Fruit fly (Drosophila melanogaster) whole organism, wandering third instar larva: ENCODE measurements around the gene CG32206.
A peak's percentile ranks its signal among the peaks of the same experiment; 100 is the strongest.

ENCODE experiments used
- Abd-B ChIP-seq: fragments of >200 bp; optimal IDR thresholded peaks from 2 replicates; lab custom pipeline; 2017; ENCODE audit warnings: missing biosample characterization, missing genetic modification characterization
- CrebA ChIP-seq: fragments of 200-800 bp; sonication (Bioruptor generic); optimal IDR thresholded peaks from 2 replicates; lab custom pipeline; 2016; ENCODE audit warnings: missing biosample characterization, mild to moderate bottlenecking, missing genetic modification characterization, borderline replicate concordance
- Dfd ChIP-seq: fragments of >200 bp; optimal IDR thresholded peaks from 2 replicates; lab custom pipeline; 2017; ENCODE audit warnings: missing biosample characterization, missing genetic modification characterization
- Dif ChIP-seq: fragments of 200-275, 200-300 bp; sonication (Bioruptor generic); optimal IDR thresholded peaks from 2 replicates; lab custom pipeline; 2018; ENCODE audit warnings: missing biosample characterization, missing genetic modification characterization; ENCODE audit not compliant: partially characterized antibody
- GATAd ChIP-seq: sonication (Bioruptor generic); optimal IDR thresholded peaks from 2 replicates; lab custom pipeline; 2016; ENCODE audit warnings: missing biosample characterization, missing genetic modification characterization
- HLH106 ChIP-seq: fragments of 200-800 bp; optimal IDR thresholded peaks from 3 replicates; lab custom pipeline; 2019; ENCODE audit warnings: missing biosample characterization, mild to moderate bottlenecking, missing genetic modification characterization, moderate library complexity
- Hnf4 ChIP-seq: fragments of 200-800 bp; sonication (Bioruptor generic); optimal IDR thresholded peaks from 2 replicates; lab custom pipeline; 2016; ENCODE audit warnings: missing biosample characterization, mild to moderate bottlenecking, missing genetic modification characterization
- Hr78 ChIP-seq: fragments of >200 bp; optimal IDR thresholded peaks from 2 replicates; lab custom pipeline; 2017; ENCODE audit warnings: missing biosample characterization, missing genetic modification characterization
- Hr83 ChIP-seq: fragments of 200-300 bp; sonication (Bioruptor generic); optimal IDR thresholded peaks from 2 replicates; lab custom pipeline; 2016; ENCODE audit warnings: missing biosample characterization, mild to moderate bottlenecking, missing genetic modification characterization, moderate library complexity; ENCODE audit not compliant: poor library complexity, severe bottlenecking
- Jra ChIP-seq: sonication (Bioruptor generic); optimal IDR thresholded peaks from 2 replicates; lab custom pipeline; 2016; ENCODE audit warnings: missing biosample characterization, missing genetic modification characterization
- Mio ChIP-seq: sonication (Bioruptor generic); optimal IDR thresholded peaks from 2 replicates; lab custom pipeline; 2016; ENCODE audit warnings: missing biosample characterization, missing genetic modification characterization
- Myc ChIP-seq: fragments of >200 bp; optimal IDR thresholded peaks from 2 replicates; lab custom pipeline; 2017
- OdsH ChIP-seq: fragments of 200-800 bp; sonication (Bioruptor generic); optimal IDR thresholded peaks from 2 replicates; lab custom pipeline; 2016; ENCODE audit warnings: missing biosample characterization, mild to moderate bottlenecking, missing genetic modification characterization
- Sp1 ChIP-seq: fragments of 200-800 bp; sonication (Bioruptor generic); optimal IDR thresholded peaks from 3 replicates; lab custom pipeline; 2019; ENCODE audit warnings: missing biosample characterization, mild to moderate bottlenecking, missing genetic modification characterization, moderate library complexity
- Vsx2 ChIP-seq: fragments of 200-300, 225-300 bp; sonication (Bioruptor generic); optimal IDR thresholded peaks from 2 replicates; lab custom pipeline; 2018; ENCODE audit warnings: missing biosample characterization, missing genetic modification characterization; ENCODE audit not compliant: partially characterized antibody
- br ChIP-seq: fragments of 200-800 bp; sonication (Bioruptor generic); optimal IDR thresholded peaks from 2 replicates; lab custom pipeline; 2016; ENCODE audit warnings: missing biosample characterization, missing genetic modification characterization
- brk ChIP-seq: fragments of 200-800 bp; sonication (Bioruptor generic); optimal IDR thresholded peaks from 2 replicates; lab custom pipeline; 2016; ENCODE audit warnings: missing biosample characterization, mild to moderate bottlenecking, missing genetic modification characterization
- dl ChIP-seq, 2 experiments: fragments of 175-275, 200-275 bp in 1 of 2; fragments of 200-275 bp in 1 of 2; sonication (Bioruptor generic); optimal IDR thresholded peaks; lab custom pipeline; 2018; ENCODE audit warnings: mild to moderate bottlenecking in 2 of 2, missing biosample characterization in 2 of 2, missing genetic modification characterization in 2 of 2, moderate library complexity in 2 of 2; ENCODE audit not compliant: partially characterized antibody in 2 of 2, insufficient read depth in 1 of 2
- dmrt93B ChIP-seq: fragments of 200-800 bp; sonication (Bioruptor generic); optimal IDR thresholded peaks from 2 replicates; lab custom pipeline; 2018; ENCODE audit warnings: missing biosample characterization, mild to moderate bottlenecking, missing genetic modification characterization
- dsf ChIP-seq: sonication (Bioruptor generic); optimal IDR thresholded peaks from 2 replicates; lab custom pipeline; 2016; ENCODE audit warnings: missing biosample characterization, missing genetic modification characterization, borderline replicate concordance
- ey ChIP-seq: fragments of 200-800 bp; sonication (Bioruptor generic); optimal IDR thresholded peaks from 2 replicates; lab custom pipeline; 2016; ENCODE audit warnings: missing biosample characterization, missing genetic modification characterization
- foxo ChIP-seq, 2 experiments: fragments of 200-800 bp; sonication (Bioruptor generic); optimal IDR thresholded peaks; 2 replicates in 1 of 2; 3 replicates in 1 of 2; lab custom pipeline; 2016 to 2017; ENCODE audit warnings: missing biosample characterization in 2 of 2, missing genetic modification characterization in 2 of 2
- fru ChIP-seq: fragments of 200-800 bp; sonication (Bioruptor generic); optimal IDR thresholded peaks from 3 replicates; lab custom pipeline; 2016; ENCODE audit warnings: missing biosample characterization, mild to moderate bottlenecking, missing genetic modification characterization
- h ChIP-seq: fragments of 200-800 bp; sonication (Bioruptor generic); optimal IDR thresholded peaks from 3 replicates; lab custom pipeline; 2016; ENCODE audit warnings: missing biosample characterization, mild to moderate bottlenecking, missing genetic modification characterization
- jim ChIP-seq: fragments of 175-275, 200-325 bp; sonication (Bioruptor generic); optimal IDR thresholded peaks from 2 replicates; lab custom pipeline; 2016; ENCODE audit warnings: missing biosample characterization, mild to moderate bottlenecking, missing genetic modification characterization
- lola ChIP-seq: fragments of >200 bp; optimal IDR thresholded peaks from 2 replicates; lab custom pipeline; 2017; ENCODE audit warnings: missing biosample characterization, missing genetic modification characterization
- pan ChIP-seq: fragments of >200 bp; optimal IDR thresholded peaks from 2 replicates; lab custom pipeline; 2017
- psq ChIP-seq: fragments of 200-800 bp; sonication (Bioruptor generic); optimal IDR thresholded peaks from 3 replicates; lab custom pipeline; 2017; ENCODE audit warnings: missing biosample characterization, mild to moderate bottlenecking, missing genetic modification characterization, moderate library complexity
- rgr ChIP-seq: fragments of 200-800 bp; sonication (Bioruptor generic); optimal IDR thresholded peaks from 3 replicates; lab custom pipeline; 2016; ENCODE audit warnings: missing biosample characterization, mild to moderate bottlenecking, missing genetic modification characterization
- sv ChIP-seq: fragments of 200-800 bp; sonication (Bioruptor generic); optimal IDR thresholded peaks from 3 replicates; lab custom pipeline; 2016; ENCODE audit warnings: missing biosample characterization, missing genetic modification characterization
- tai ChIP-seq: sonication (Bioruptor generic); optimal IDR thresholded peaks from 2 replicates; lab custom pipeline; 2016; ENCODE audit warnings: missing biosample characterization, missing genetic modification characterization
- woc ChIP-seq: sonication (Bioruptor generic); optimal IDR thresholded peaks from 2 replicates; lab custom pipeline; 2016; ENCODE audit warnings: missing biosample characterization, mild to moderate bottlenecking, missing genetic modification characterization

Gene CG32206

dm6 chr3L:19331763-19332162 is 80.9 kb downstream of the CG32206 start:
- TF ChIP-seq tai (no peak), rgr (no peak), HLH106 (tag; lab: Kevin White, UChicago) (no peak), br (GFP tag; lab: Kevin White, UChicago) (no peak), Myc (lab: Kevin White, UChicago) (no peak), Jra (GFP tag; lab: Kevin White, UChicago) (no peak), dsf (GFP tag; lab: Kevin White, UChicago) (no peak), CrebA (GFP tag; lab: Kevin White, UChicago) (no peak), Hr78 (no peak), Abd-B (GFP tag; lab: Kevin White, UChicago) (no peak)
- TF ChIP-seq, all 38 proteins: peak for 0

DNA sequence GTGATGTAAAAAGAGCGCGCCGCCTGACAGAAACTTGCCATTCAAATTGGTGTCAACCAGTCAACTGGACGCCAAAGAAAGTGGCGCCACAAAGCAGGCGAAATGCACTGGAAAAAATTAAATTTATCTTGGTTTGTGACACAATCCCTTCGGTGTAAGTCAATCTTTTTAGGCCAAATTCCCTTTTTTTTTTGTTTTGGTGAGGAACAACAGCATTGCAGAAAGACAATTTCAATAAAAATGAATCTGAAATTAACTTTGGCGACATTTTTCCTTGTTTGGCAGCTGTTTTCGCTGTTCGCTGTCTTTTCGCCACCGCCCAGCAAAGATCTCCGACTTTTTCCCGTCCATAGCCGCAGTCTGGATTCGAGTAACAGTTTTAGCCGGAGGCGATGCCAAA is 83.2 kb downstream of the CG32206 start:
- TF ChIP-seq Hnf4 = no peak
- no peak for TF ChIP-seq Dif (GFP tag; lab: Kevin White, UChicago)
- no peak for TF ChIP-seq psq (GFP tag; lab: Kevin White, UChicago)
- no peak for TF ChIP-seq h (GFP tag; lab: Kevin White, UChicago)
- no peak for TF ChIP-seq sv
- TF ChIP-seq Vsx2 (GFP tag; lab: Kevin White, UChicago) = no peak
- no peak for TF ChIP-seq rgr

DNA sequence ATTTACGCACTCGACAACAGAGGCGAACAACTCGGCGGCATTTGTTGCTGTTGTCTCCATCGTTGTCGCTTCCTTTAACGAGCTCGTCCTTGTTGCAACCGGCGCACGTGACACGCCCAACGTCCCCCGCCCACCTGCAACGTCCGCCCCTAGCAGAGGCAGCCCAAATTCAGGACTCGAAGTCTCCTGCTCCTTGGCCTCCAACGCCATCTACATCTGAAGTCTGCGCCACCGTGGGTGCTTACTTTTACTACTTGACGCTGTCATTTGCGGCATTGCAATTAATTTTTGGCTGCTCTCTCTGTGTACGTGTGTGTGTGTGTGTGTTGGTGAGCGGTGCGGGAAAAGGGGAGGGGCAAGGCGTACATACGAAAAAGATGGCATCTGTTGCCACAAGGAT is 84.6 kb downstream of the CG32206 start:
- TF ChIP-seq Dfd (GFP tag; lab: Kevin White, UChicago) (peak; percentile 43), Hr83 (no peak), dl (GFP tag; optimal IDR thresholded peaks at IDR 0.05; lab: Kevin White, UChicago; ENCODE audit: insufficient read depth in 1 of 2, partially characterized antibody in 2 of 2) (no peak), OdsH (GFP tag; lab: Kevin White, UChicago) (no peak), Dif (GFP tag; lab: Kevin White, UChicago) (no peak), rgr (no peak)
- TF ChIP-seq, all 38 proteins: peak for 1

DNA sequence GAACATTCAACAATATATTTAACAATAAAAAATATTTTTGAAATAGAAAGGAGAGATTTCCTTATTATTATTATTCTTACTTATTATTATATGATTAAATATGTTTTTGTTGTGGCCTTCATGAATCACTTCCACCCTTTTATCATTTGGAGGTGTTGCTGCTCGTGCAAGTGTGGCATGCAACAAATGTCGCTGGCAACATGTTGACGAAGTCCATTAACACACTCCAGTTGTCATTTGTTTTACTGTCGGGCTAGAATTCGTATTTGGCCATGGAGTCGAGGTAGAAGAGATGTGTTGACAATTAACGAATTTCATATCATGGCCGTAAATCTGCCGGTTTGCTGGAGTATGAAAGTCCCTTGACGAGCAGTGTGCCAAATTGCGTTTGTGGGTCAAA is 85.5 kb downstream of the CG32206 start:
- TF ChIP-seq GATAd (GFP tag; lab: Kevin White, UChicago) = no peak
- TF ChIP-seq Sp1 (GFP tag; lab: Kevin White, UChicago) = no peak
- TF ChIP-seq OdsH (GFP tag; lab: Kevin White, UChicago) = no peak
- TF ChIP-seq woc (GFP tag; lab: Kevin White, UChicago) = no peak
- no peak for TF ChIP-seq dmrt93B (GFP tag; lab: Kevin White, UChicago)
- TF ChIP-seq HLH106 (tag; lab: Kevin White, UChicago) = no peak
- TF ChIP-seq dl (GFP tag; optimal IDR thresholded peaks at IDR 0.05; lab: Kevin White, UChicago; ENCODE audit: insufficient read depth in 1 of 2, partially characterized antibody in 2 of 2) = no peak
- TF ChIP-seq foxo (GFP tag; optimal IDR thresholded peaks at IDR 0.05; lab: Kevin White, UChicago) = no peak
- no peak for TF ChIP-seq jim (GFP tag; lab: Kevin White, UChicago)
- no peak for TF ChIP-seq CrebA (GFP tag; lab: Kevin White, UChicago)
- no peak for TF ChIP-seq fru (GFP tag; lab: Kevin White, UChicago)
- TF ChIP-seq sv = no peak
- no peak for TF ChIP-seq lola (GFP tag; lab: Kevin White, UChicago)
- TF ChIP-seq brk (GFP tag; lab: Kevin White, UChicago) = no peak
- no peak for TF ChIP-seq pan (lab: Kevin White, UChicago)
- no peak for TF ChIP-seq psq (GFP tag; lab: Kevin White, UChicago)
- no peak for TF ChIP-seq Mio (GFP tag; lab: Kevin White, UChicago)

- TF ChIP-seq ey = no peak
- TF ChIP-seq Jra (GFP tag; lab: Kevin White, UChicago) = no peak
- TF ChIP-seq OdsH (GFP tag; lab: Kevin White, UChicago) = no peak
- no peak for TF ChIP-seq woc (GFP tag; lab: Kevin White, UChicago)
- no peak for TF ChIP-seq HLH106 (tag; lab: Kevin White, UChicago)
Measured at dm6 chr3L:19326029-19326428, 86.7 kb downstream of the CG32206 start.
